Fruit fly (Drosophila melanogaster) whole organism, embryonic: ENCODE measurements around the gene Nopp140.

Experiments
- Antp ChIP-seq: fragments of 200-800 bp; sonication (Bioruptor generic); optimal IDR thresholded peaks from 3 replicates; lab custom pipeline; 2016; ENCODE audit warnings: missing biosample characterization, missing genetic modification characterization
- Atf-2 ChIP-seq: fragments of 200-800 bp; sonication (Bioruptor generic); optimal IDR thresholded peaks from 2 replicates; lab custom pipeline; 2016; ENCODE audit warnings: missing biosample characterization, missing genetic modification characterization
- CG1024 ChIP-seq: fragments of 200-800 bp; sonication (Bioruptor generic); IDR thresholded peaks from 2 replicates; pipeline ENCODE4 v1.3.6; 2022; ENCODE audit warnings: missing biosample characterization, missing genetic modification characterization
- CG12391 ChIP-seq: fragments of 200-800 bp; sonication (Bioruptor generic); optimal IDR thresholded peaks from 3 replicates; lab custom pipeline; 2018; ENCODE audit warnings: missing biosample characterization, mild to moderate bottlenecking, missing genetic modification characterization, moderate library complexity
- CG14014 ChIP-seq: fragments of 200-800 bp; sonication (Bioruptor generic); IDR thresholded peaks from 2 replicates; pipeline ENCODE4 v1.3.6; 2022; ENCODE audit warnings: missing biosample characterization, missing genetic modification characterization
- CG14965 ChIP-seq: fragments of 200-800 bp; sonication (Bioruptor generic); optimal IDR thresholded peaks from 2 replicates; lab custom pipeline; 2016; ENCODE audit warnings: missing biosample characterization, missing genetic modification characterization, borderline replicate concordance
- CG15601 ChIP-seq: fragments of 200-800 bp; sonication (Bioruptor generic); optimal IDR thresholded peaks from 3 replicates; lab custom pipeline; 2019; ENCODE audit warnings: missing biosample characterization, mild to moderate bottlenecking, missing genetic modification characterization, moderate library complexity
- CG1647 ChIP-seq: fragments of 200-800 bp; sonication (Bioruptor generic); optimal IDR thresholded peaks from 3 replicates; lab custom pipeline; 2016; ENCODE audit warnings: missing biosample characterization, missing genetic modification characterization
- CG18011 ChIP-seq: fragments of 200-800 bp; sonication (Bioruptor generic); optimal IDR thresholded peaks from 2 replicates; lab custom pipeline; 2017; ENCODE audit warnings: missing biosample characterization, missing genetic modification characterization, mild to moderate bottlenecking, moderate library complexity, missing genotype
- CG18476 ChIP-seq: fragments of 200-800 bp; sonication (Bioruptor generic); optimal IDR thresholded peaks from 2 replicates; lab custom pipeline; 2016; ENCODE audit warnings: missing biosample characterization, mild to moderate bottlenecking, missing genetic modification characterization
- CG18619 ChIP-seq: fragments of 200-800 bp; sonication (Bioruptor generic); optimal IDR thresholded peaks from 3 replicates; lab custom pipeline; 2017; ENCODE audit warnings: missing biosample characterization, mild to moderate bottlenecking, missing genetic modification characterization
- CG30431 ChIP-seq: fragments of 200-800 bp; sonication (Bioruptor generic); optimal IDR thresholded peaks from 2 replicates; lab custom pipeline; 2017; ENCODE audit warnings: missing biosample characterization, missing genetic modification characterization
- CG3065 ChIP-seq: fragments of 200-800 bp; sonication (Bioruptor generic); optimal IDR thresholded peaks from 2 replicates; lab custom pipeline; 2016; ENCODE audit warnings: missing biosample characterization, missing genetic modification characterization
- CG3407 ChIP-seq: fragments of 200-800 bp; sonication (Bioruptor generic); optimal IDR thresholded peaks from 2 replicates; lab custom pipeline; 2018; ENCODE audit warnings: missing biosample characterization, mild to moderate bottlenecking, missing genetic modification characterization
- CG34224 ChIP-seq: fragments of 200-800 bp; sonication (Bioruptor generic); IDR thresholded peaks from 3 replicates; pipeline ENCODE4 v1.3.6; 2022; ENCODE audit warnings: missing biosample characterization, missing genetic modification characterization; ENCODE audit not compliant: partially characterized antibody
- CG3995 ChIP-seq: fragments of 200-800 bp; sonication (Bioruptor generic); optimal IDR thresholded peaks from 3 replicates; lab custom pipeline; 2016; ENCODE audit warnings: missing biosample characterization, missing genetic modification characterization
- CG4707 ChIP-seq: fragments of 200-800 bp; sonication (Bioruptor generic); optimal IDR thresholded peaks from 2 replicates; lab custom pipeline; 2018; ENCODE audit warnings: missing biosample characterization, mild to moderate bottlenecking, missing genetic modification characterization, moderate library complexity
- CG5180 ChIP-seq: fragments of 200-800 bp; sonication (Bioruptor generic); optimal IDR thresholded peaks from 3 replicates; lab custom pipeline; 2017; ENCODE audit warnings: missing biosample characterization, missing genetic modification characterization, mild to moderate bottlenecking, moderate library complexity, missing genetic modification reagents
- CG6813 ChIP-seq: fragments of 200-800 bp; sonication (Bioruptor generic); optimal IDR thresholded peaks from 2 replicates; lab custom pipeline; 2017; ENCODE audit warnings: missing biosample characterization, missing genetic modification characterization, mild to moderate bottlenecking, moderate library complexity, missing genetic modification reagents
- CG7786 ChIP-seq: fragments of 200-800 bp; sonication (Bioruptor generic); optimal IDR thresholded peaks from 2 replicates; lab custom pipeline; 2016; ENCODE audit warnings: missing biosample characterization, missing genetic modification characterization
- CG8281 ChIP-seq: fragments of 200-800 bp; sonication (Bioruptor generic); optimal IDR thresholded peaks from 2 replicates; lab custom pipeline; 2018; ENCODE audit warnings: missing biosample characterization, mild to moderate bottlenecking, missing genetic modification characterization, moderate library complexity
- CG8359 ChIP-seq: fragments of 200-800 bp; sonication (Bioruptor generic); optimal IDR thresholded peaks from 2 replicates; lab custom pipeline; 2017; ENCODE audit warnings: missing biosample characterization, mild to moderate bottlenecking, missing genetic modification characterization, borderline replicate concordance
- Dfd ChIP-seq, 2 experiments: fragments of >200 bp; optimal IDR thresholded peaks; 2 replicates each; lab custom pipeline; 2017; ENCODE audit warnings: missing biosample characterization in 2 of 2, missing genetic modification characterization in 2 of 2
- E2f1 ChIP-seq: fragments of 200-800 bp; sonication (Bioruptor generic); IDR thresholded peaks from 2 replicates; pipeline ENCODE4 v1.3.6; 2022; ENCODE audit warnings: missing biosample characterization, missing genetic modification characterization
- GATAe ChIP-seq: fragments of 200-800 bp; sonication (Bioruptor generic); conservative IDR thresholded peaks from 2 replicates; pipeline ENCODE4 v1.3.6; 2022; ENCODE audit warnings: missing biosample characterization, missing genetic modification characterization
- Gug ChIP-seq: fragments of 200-800 bp; sonication (Bioruptor generic); IDR thresholded peaks from 4 replicates; pipeline ENCODE4 v1.3.6; 2022; ENCODE audit warnings: missing biosample characterization, missing genetic modification characterization
- HLHmδ ChIP-seq: fragments of 200-800 bp; sonication (Bioruptor generic); optimal IDR thresholded peaks from 2 replicates; lab custom pipeline; 2018; ENCODE audit warnings: missing biosample characterization, mild to moderate bottlenecking, missing genetic modification characterization, moderate library complexity
- MTF-1 ChIP-seq: fragments of 200-800 bp; sonication (Bioruptor generic); optimal IDR thresholded peaks from 2 replicates; lab custom pipeline; 2018; ENCODE audit warnings: missing biosample characterization, mild to moderate bottlenecking, missing genetic modification characterization, borderline replicate concordance
- Opbp ChIP-seq: fragments of 200-800 bp; sonication (Bioruptor generic); IDR thresholded peaks from 3 replicates; pipeline ENCODE4 v1.3.6; 2022; ENCODE audit warnings: missing biosample characterization, missing genetic modification characterization; ENCODE audit not compliant: partially characterized antibody
- Rx ChIP-seq: fragments of 200-800 bp; sonication (Bioruptor generic); IDR thresholded peaks from 2 replicates; pipeline ENCODE4 v1.3.6; 2022; ENCODE audit warnings: missing biosample characterization, missing genetic modification characterization
- Sox100B ChIP-seq: fragments of 200-800 bp; sonication (Bioruptor generic); optimal IDR thresholded peaks from 3 replicates; lab custom pipeline; 2018; ENCODE audit warnings: missing biosample characterization, mild to moderate bottlenecking, missing genetic modification characterization
- Xrp1 ChIP-seq: fragments of 200-800 bp; sonication (Bioruptor generic); IDR thresholded peaks from 2 replicates; pipeline ENCODE4 v1.3.6; 2022; ENCODE audit warnings: missing biosample characterization, missing genetic modification characterization
- corto ChIP-seq: fragments of 200-800 bp; sonication (Bioruptor generic); optimal IDR thresholded peaks from 2 replicates; lab custom pipeline; 2016; ENCODE audit warnings: missing biosample characterization, mild to moderate bottlenecking, missing genetic modification characterization, moderate library complexity
- ewg ChIP-seq: fragments of 200-800 bp; sonication (Bioruptor generic); optimal IDR thresholded peaks from 3 replicates; lab custom pipeline; 2017; ENCODE audit warnings: mild to moderate bottlenecking, missing biosample characterization, missing genetic modification reagents, missing genetic modification characterization
- gcm ChIP-seq: fragments of 200-800 bp; sonication (Bioruptor generic); optimal IDR thresholded peaks from 2 replicates; lab custom pipeline; 2019; ENCODE audit warnings: missing biosample characterization, mild to moderate bottlenecking, missing genetic modification characterization, moderate library complexity
- gem ChIP-seq: fragments of 200-800 bp; sonication (Bioruptor generic); optimal IDR thresholded peaks from 2 replicates; lab custom pipeline; 2019; ENCODE audit warnings: missing biosample characterization, mild to moderate bottlenecking, missing genetic modification characterization, moderate library complexity
- hbn ChIP-seq: fragments of 200-800 bp; sonication (Bioruptor generic); IDR thresholded peaks from 2 replicates; pipeline ENCODE4 v1.3.6; 2022; ENCODE audit warnings: missing biosample characterization, missing genetic modification characterization; ENCODE audit not compliant: partially characterized antibody
- odd ChIP-seq: fragments of 200-800 bp; sonication (Bioruptor generic); optimal IDR thresholded peaks from 2 replicates; lab custom pipeline; 2017; ENCODE audit warnings: missing biosample characterization, mild to moderate bottlenecking, missing genetic modification characterization
- org-1 ChIP-seq: fragments of 200-800 bp; sonication (Bioruptor generic); optimal IDR thresholded peaks from 2 replicates; lab custom pipeline; 2017; ENCODE audit warnings: missing biosample characterization, missing genetic modification characterization
- sd ChIP-seq: fragments of 200-800 bp; sonication (Bioruptor generic); optimal IDR thresholded peaks from 3 replicates; lab custom pipeline; 2018; ENCODE audit warnings: missing biosample characterization, mild to moderate bottlenecking, missing genetic modification characterization, moderate library complexity
- shn ChIP-seq: fragments of 200-800 bp; sonication (Bioruptor generic); optimal IDR thresholded peaks from 3 replicates; lab custom pipeline; 2016; ENCODE audit warnings: missing biosample characterization, missing genetic modification characterization
- slbo ChIP-seq: fragments of 200-800 bp; sonication (Bioruptor generic); IDR thresholded peaks from 2 replicates; pipeline ENCODE4 v1.3.6; 2022; ENCODE audit warnings: missing biosample characterization, missing genetic modification characterization
- slou ChIP-seq: fragments of 200-800 bp; sonication (Bioruptor generic); optimal IDR thresholded peaks from 3 replicates; lab custom pipeline; 2016; ENCODE audit warnings: missing biosample characterization, missing genetic modification characterization
- so ChIP-seq: fragments of 200-800 bp; sonication (Bioruptor generic); IDR thresholded peaks from 3 replicates; pipeline ENCODE4 v1.3.6; 2022; ENCODE audit warnings: missing biosample characterization, missing genetic modification characterization
- tio ChIP-seq: fragments of 200-800 bp; sonication (Bioruptor generic); optimal IDR thresholded peaks from 2 replicates; lab custom pipeline; 2017; ENCODE audit warnings: missing biosample characterization, missing genetic modification characterization, inconsistent platforms
- tna ChIP-seq: fragments of 200-800 bp; sonication (Bioruptor generic); IDR thresholded peaks from 2 replicates; pipeline ENCODE4 v1.3.6; 2022; ENCODE audit warnings: missing biosample characterization, missing genetic modification characterization; ENCODE audit not compliant: partially characterized antibody
- unpg ChIP-seq: fragments of 200-800 bp; sonication (Bioruptor generic); optimal IDR thresholded peaks from 3 replicates; lab custom pipeline; 2018; ENCODE audit warnings: missing biosample characterization, mild to moderate bottlenecking, missing genetic modification characterization, moderate library complexity
- wek ChIP-seq: fragments of 200-800 bp; sonication (Bioruptor generic); optimal IDR thresholded peaks from 3 replicates; lab custom pipeline; 2018; ENCODE audit warnings: missing biosample characterization, mild to moderate bottlenecking, missing genetic modification characterization, moderate library complexity

The Nopp140 gene

DNA sequence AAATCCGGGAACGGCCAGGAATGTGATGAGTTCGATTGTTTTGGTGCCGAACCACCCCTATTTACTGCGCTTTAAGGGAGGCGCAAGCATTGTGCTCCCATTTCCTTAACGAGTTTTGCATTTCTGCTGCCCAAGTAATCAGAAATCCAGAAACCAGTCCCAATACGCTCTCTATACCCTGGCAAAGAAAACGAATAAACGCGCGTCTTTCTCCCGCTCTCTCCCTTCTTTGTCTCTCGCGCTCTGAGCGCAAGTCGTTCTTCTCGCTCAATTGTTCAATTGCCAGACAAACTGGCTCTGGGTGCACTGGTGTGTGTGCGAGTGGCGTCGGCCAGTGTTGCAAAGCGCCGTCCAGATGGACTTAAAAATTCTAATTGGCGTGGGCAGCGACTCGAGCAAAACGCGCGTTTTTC lies 47.8 kb downstream of the Nopp140 start (continued):
- TF ChIP-seq CG30431 (GFP tag; lab: Kevin White, UChicago), result peak; percentile 99
- TF ChIP-seq HLHmδ (GFP tag; lab: Kevin White, UChicago), result peak; percentile 25
- TF ChIP-seq CG1024 (GFP tag; lab: Robert Waterston, UW), result peak; percentile 95
- peak; percentile 85 for TF ChIP-seq wek (GFP tag; lab: Kevin White, UChicago)
- TF ChIP-seq sd (tag; lab: Kevin White, UChicago), result peak; percentile 98
- peak; percentile 95 for TF ChIP-seq so (GFP tag; lab: Robert Waterston, UW)
- peak; percentile 97 for TF ChIP-seq CG12391 (tag; lab: Kevin White, UChicago)
- peak; percentile 87 for TF ChIP-seq Sox100B
- TF ChIP-seq Antp (GFP tag; lab: Kevin White, UChicago), result peak; percentile 99
- TF ChIP-seq CG3407 (GFP tag; lab: Kevin White, UChicago), result peak; percentile 96
- TF ChIP-seq Rx (GFP tag; lab: Robert Waterston, UW), result peak; percentile 98
- peak; percentile 72 for TF ChIP-seq CG3995
- peak; percentile 99 for TF ChIP-seq Atf-2 (GFP tag; lab: Kevin White, UChicago)
- TF ChIP-seq tio (GFP tag; lab: Kevin White, UChicago), result peak; percentile 95
- TF ChIP-seq CG14965, result peak; percentile 79
- peak; percentile 94 for TF ChIP-seq slou
- TF ChIP-seq CG18011 (GFP tag; lab: Kevin White, UChicago), result peak; percentile 88
- peak; percentile 98 for TF ChIP-seq E2f1 (GFP tag; lab: Robert Waterston, UW)
- peak; percentile 81 for TF ChIP-seq MTF-1
- TF ChIP-seq ewg (GFP tag; lab: Kevin White, UChicago), result peak; percentile 98
- TF ChIP-seq corto (GFP tag; lab: Kevin White, UChicago), result peak; percentile 97
- TF ChIP-seq CG34224 (GFP tag; lab: Robert Waterston, UW), result no peak; the same call in 2 of the 3 replicates
- TF ChIP-seq CG18476 (GFP tag; lab: Kevin White, UChicago), result peak; percentile 91
- TF ChIP-seq GATAe (GFP tag; lab: Robert Waterston, UW), result peak; percentile 85
- TF ChIP-seq slbo, result peak; percentile 99
- TF ChIP-seq Gug (GFP tag; lab: Robert Waterston, UW), result peak; percentile 99
- TF ChIP-seq shn (GFP tag; lab: Kevin White, UChicago), result peak; percentile 99
- peak; percentile 97 for TF ChIP-seq CG3065 (GFP tag; lab: Kevin White, UChicago)
- TF ChIP-seq CG18619 (GFP tag; lab: Kevin White, UChicago), result peak; percentile 95
- TF ChIP-seq Xrp1 (GFP tag; lab: Robert Waterston, UW), result peak; percentile 99
- peak; percentile 97 for TF ChIP-seq gem
- TF ChIP-seq tna (GFP tag; lab: Robert Waterston, UW), result no peak
- TF ChIP-seq unpg (GFP tag; lab: Kevin White, UChicago), result peak; percentile 96
- TF ChIP-seq gcm (GFP tag; lab: Kevin White, UChicago), result peak; percentile 97
- no peak for TF ChIP-seq Dfd (GFP tag; optimal IDR thresholded peaks at IDR 0.05; lab: Kevin White, UChicago)
- TF ChIP-seq CG4707, result peak; percentile 89
- peak; percentile 90 for TF ChIP-seq odd (GFP tag; lab: Kevin White, UChicago)
- peak; percentile 98 for TF ChIP-seq CG14014
- TF ChIP-seq hbn (GFP tag; lab: Robert Waterston, UW), result peak; percentile 31; the same call in 1 of the 2 replicates
- TF ChIP-seq CG8359 (GFP tag; lab: Kevin White, UChicago), result peak; percentile 70
- TF ChIP-seq CG5180, result peak; percentile 74
- TF ChIP-seq CG15601 (tag; lab: Kevin White, UChicago), result peak; percentile 93
- peak; percentile 94 for TF ChIP-seq CG6813 (GFP tag; lab: Kevin White, UChicago)
- TF ChIP-seq CG8281 (tag; lab: Kevin White, UChicago), result peak; percentile 78
- peak; percentile 51; the same call in 2 of the 3 replicates for TF ChIP-seq Opbp (GFP tag; lab: Robert Waterston, UW)
- TF ChIP-seq CG1647 (GFP tag; lab: Kevin White, UChicago), result peak; percentile 94
- TF ChIP-seq org-1 (GFP tag; lab: Kevin White, UChicago), result peak; percentile 96
- peak; percentile 99 for TF ChIP-seq CG7786 (GFP tag; lab: Kevin White, UChicago)
